Fruit fly (Drosophila melanogaster): Measurements from ENCODE around the gene CG4836.

Gene CG4836

DNA sequence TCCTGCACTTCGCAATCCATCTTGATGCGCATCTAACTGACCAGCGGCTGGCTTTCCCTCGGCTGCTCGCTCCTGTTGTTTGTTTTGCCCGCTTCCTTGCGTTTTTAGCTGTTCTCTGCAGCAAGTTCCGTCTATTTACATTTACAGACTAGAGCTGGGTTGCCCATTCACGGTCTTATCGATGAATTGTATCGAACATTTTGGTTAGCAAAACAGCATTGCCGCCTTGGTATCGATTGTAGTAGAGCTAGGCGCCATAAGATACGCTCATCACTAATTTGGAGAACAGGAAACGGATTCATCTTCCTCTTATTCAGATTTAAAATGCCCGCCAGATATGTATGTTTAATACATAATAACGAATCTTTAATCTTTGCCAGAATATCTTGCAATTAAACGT lies 22.2 kb downstream of the CG4836 start, which contains the start of gene Regnase-1 (continued):
- TF ChIP-seq ttk (GFP tag; IDR thresholded peaks at IDR 0.05) (peak; percentile 82), pb (GFP tag; optimal IDR thresholded peaks at IDR 0.05) (peak; percentile 89), CG2875 (GFP tag; optimal IDR thresholded peaks at IDR 0.05) (peak; percentile 94), HLHmδ (GFP tag; optimal IDR thresholded peaks at IDR 0.05) (peak; percentile 94), CTCF (GFP tag; optimal IDR thresholded peaks at IDR 0.05) (peak; percentile 73), NC2β (GFP tag; optimal IDR thresholded peaks at IDR 0.05) (peak; percentile 95), CG6689 (GFP tag; IDR thresholded peaks at IDR 0.05) (peak; percentile 79), CG14441 (GFP tag; IDR thresholded peaks at IDR 0.05) (peak; percentile 77), CG13894 (tag; optimal IDR thresholded peaks at IDR 0.05) (peak; percentile 92), Eip74EF (GFP tag; optimal IDR thresholded peaks at IDR 0.05) (peak in 1 of 2 experiments; percentile 80), Doc2 (GFP tag; IDR thresholded peaks at IDR 0.05) (no peak), CG33557 (GFP tag; optimal IDR thresholded peaks at IDR 0.05) (peak; percentile 92), ewg (GFP tag; optimal IDR thresholded peaks at IDR 0.05) (peak; percentile 82), Gsc (GFP tag; IDR thresholded peaks at IDR 0.05) (no peak), fd64A (GFP tag; optimal IDR thresholded peaks at IDR 0.05) (peak; percentile 94), E2f2 (GFP tag; IDR thresholded peaks at IDR 0.05) (peak; percentile 98), CG16813 (GFP tag; IDR thresholded peaks at IDR 0.05; ENCODE audit: partially characterized antibody) (peak; percentile 96), CG9727 (GFP tag; optimal IDR thresholded peaks at IDR 0.05) (peak; percentile 95), CG2120 (GFP tag; optimal IDR thresholded peaks at IDR 0.05) (peak; percentile 83), CG8290 (GFP tag; optimal IDR thresholded peaks at IDR 0.05) (peak; percentile 91), CG8290 (tag; optimal IDR thresholded peaks at IDR 0.05) (peak; percentile 87 to 97), Dref (GFP tag; IDR thresholded peaks at IDR 0.05) (peak; percentile 99), CG5180 (GFP tag; optimal IDR thresholded peaks at IDR 0.05) (peak; percentile 82), MBD-R2 (GFP tag; IDR thresholded peaks at IDR 0.05) (peak; percentile 96), HHEX (GFP tag; optimal IDR thresholded peaks at IDR 0.05) (peak; percentile 96), Hand (GFP tag; optimal IDR thresholded peaks at IDR 0.05) (peak; percentile 88), Fer2 (tag; optimal IDR thresholded peaks at IDR 0.05) (peak; percentile 91), CG1024 (GFP tag; IDR thresholded peaks at IDR 0.05) (peak; percentile 80), nau (GFP tag; optimal IDR thresholded peaks at IDR 0.05) (no peak), CG7745 (tag; optimal IDR thresholded peaks at IDR 0.05) (peak; percentile 38), en (GFP tag; optimal IDR thresholded peaks at IDR 0.05) (peak; percentile 89), Elba2 (GFP tag; optimal IDR thresholded peaks at IDR 0.05) (peak; percentile 39), CG10147 (GFP tag; optimal IDR thresholded peaks at IDR 0.05) (peak; percentile 86), Vsx1 (GFP tag; optimal IDR thresholded peaks at IDR 0.05) (peak; percentile 95), bbx (GFP tag; IDR thresholded peaks at IDR 0.05; ENCODE audit: partially characterized antibody) (peak; percentile 96), cg (GFP tag; optimal IDR thresholded peaks at IDR 0.05) (no peak), H2.0 (GFP tag; IDR thresholded peaks at IDR 0.05) (peak; percentile 87), Doc3 (GFP tag; IDR thresholded peaks at IDR 0.05; ENCODE audit: partially characterized antibody) (peak; percentile 93), CG14860 (GFP tag; IDR thresholded peaks at IDR 0.05; ENCODE audit: partially characterized antibody) (peak; percentile 89), CG4730 (GFP tag; IDR thresholded peaks at IDR 0.05) (peak; percentile 73), CG6854 (GFP tag; optimal IDR thresholded peaks at IDR 0.05) (peak; percentile 93), CG10274 (GFP tag; optimal IDR thresholded peaks at IDR 0.05) (peak; percentile 79), Ssrp (tag; optimal IDR thresholded peaks at IDR 0.05) (peak; percentile 65), CG16779 (GFP tag; IDR thresholded peaks at IDR 0.05) (peak; percentile 86), tap (tag; optimal IDR thresholded peaks at IDR 0.05) (peak; percentile 87), CG8765 (GFP tag; IDR thresholded peaks at IDR 0.05) (peak; percentile 47; the same call in 1 of the 2 replicates), dm (GFP tag; optimal IDR thresholded peaks at IDR 0.05) (peak; percentile 90), CG13287 (GFP tag; IDR thresholded peaks at IDR 0.05; ENCODE audit: partially characterized antibody) (peak; percentile 98), grn (GFP tag; optimal IDR thresholded peaks at IDR 0.05) (peak; percentile 77), fd96Cb (tag; optimal IDR thresholded peaks at IDR 0.05) (peak; percentile 66)
